Fruit fly (Drosophila melanogaster): ENCODE data around the gene IntS4.

DNA sequence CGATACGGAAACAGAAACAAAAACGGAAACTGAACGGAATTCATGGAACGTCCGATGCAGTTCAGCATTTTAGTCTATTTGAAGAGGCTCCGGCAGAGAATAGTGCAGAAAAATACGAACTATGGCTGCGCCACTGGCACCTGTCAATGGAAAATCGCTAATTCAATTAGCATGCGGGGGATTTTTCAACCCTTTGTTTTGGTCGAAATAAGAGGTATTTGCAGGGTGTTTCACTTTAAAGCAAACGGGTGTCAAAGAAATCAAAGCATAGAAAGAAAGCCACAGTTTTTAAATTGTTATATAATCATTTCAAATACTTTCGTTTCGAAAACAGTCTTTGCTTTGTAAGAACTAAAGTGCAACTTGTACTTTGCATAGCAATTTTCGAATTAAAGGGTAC, 29.0 kb downstream of the IntS4 start, which contains the start of gene PIP82:
- no peak for TF ChIP-seq Pif1B (GFP tag; optimal IDR thresholded peaks at IDR 0.05)
- no peak for TF ChIP-seq CG32121 (GFP tag; IDR thresholded peaks at IDR 0.05)
- TF ChIP-seq gl (tag; optimal IDR thresholded peaks at IDR 0.05), result no peak
- TF ChIP-seq CG14655 (GFP tag; optimal IDR thresholded peaks at IDR 0.05), result no peak
- TF ChIP-seq CG8159 (tag; optimal IDR thresholded peaks at IDR 0.05), result no peak
- no peak for TF ChIP-seq Snoo (tag; optimal IDR thresholded peaks at IDR 0.05)
- no peak for TF ChIP-seq fd96Ca (GFP tag; IDR thresholded peaks at IDR 0.05)
- no peak for TF ChIP-seq CG8301 (tag; optimal IDR thresholded peaks at IDR 0.05)
- no peak for TF ChIP-seq Ets98B (GFP tag; IDR thresholded peaks at IDR 0.05)

All from whole organism, pupa.